Fruit fly (Drosophila melanogaster) whole organism, embryonic: Measurements from ENCODE around the gene BRWD3.

ENCODE experiments used
- ATbp ChIP-seq: fragments of 200-800 bp; sonication (Bioruptor generic); optimal IDR thresholded peaks from 2 replicates; lab custom pipeline; 2017; ENCODE audit warnings: missing biosample characterization, mild to moderate bottlenecking, missing genetic modification characterization, missing genetic modification reagents
- Atf-2 ChIP-seq: fragments of 200-800 bp; sonication (Bioruptor generic); optimal IDR thresholded peaks from 2 replicates; lab custom pipeline; 2016; ENCODE audit warnings: missing biosample characterization, missing genetic modification characterization
- BtbVII ChIP-seq: fragments of 200-800 bp; sonication (Bioruptor generic); optimal IDR thresholded peaks from 3 replicates; lab custom pipeline; 2017; ENCODE audit warnings: missing biosample characterization, mild to moderate bottlenecking, missing genetic modification characterization
- CG10147 ChIP-seq: fragments of 200-800 bp; sonication (Bioruptor generic); optimal IDR thresholded peaks from 2 replicates; lab custom pipeline; 2019; ENCODE audit warnings: missing biosample characterization, mild to moderate bottlenecking, missing genetic modification characterization, moderate library complexity
- CG10366 ChIP-seq: fragments of 200-800 bp; sonication (Bioruptor generic); IDR thresholded peaks from 2 replicates; pipeline ENCODE4 v1.3.6; 2022; ENCODE audit warnings: missing biosample characterization, missing genetic modification characterization
- CG10979 ChIP-seq: fragments of 200-800 bp; sonication (Bioruptor generic); optimal IDR thresholded peaks from 2 replicates; lab custom pipeline; 2018; ENCODE audit warnings: missing biosample characterization, mild to moderate bottlenecking, missing genetic modification characterization, moderate library complexity
- CG11093 ChIP-seq: fragments of 200-800 bp; sonication (Bioruptor generic); IDR thresholded peaks from 3 replicates; pipeline ENCODE4 v1.3.6; 2022; ENCODE audit warnings: missing biosample characterization, missing genetic modification characterization
- CG11247 ChIP-seq: fragments of 200-800 bp; sonication (Bioruptor generic); IDR thresholded peaks from 2 replicates; pipeline ENCODE4 v1.3.6; 2022; ENCODE audit warnings: missing biosample characterization, missing genetic modification characterization
- CG11695 ChIP-seq: fragments of 200-800 bp; sonication (Bioruptor generic); IDR thresholded peaks from 3 replicates; pipeline ENCODE4 v1.3.6; 2022; ENCODE audit warnings: missing biosample characterization, missing genetic modification characterization
- CG15696 ChIP-seq: fragments of 200-800 bp; sonication (Bioruptor generic); optimal IDR thresholded peaks from 2 replicates; lab custom pipeline; 2019; ENCODE audit warnings: missing biosample characterization, mild to moderate bottlenecking, missing genetic modification characterization, moderate library complexity
- CG2129 ChIP-seq: fragments of 200-800 bp; sonication (Bioruptor generic); IDR thresholded peaks from 2 replicates; pipeline ENCODE4 v1.3.6; 2022; ENCODE audit warnings: missing biosample characterization, missing genetic modification characterization; ENCODE audit not compliant: partially characterized antibody
- CG2889 ChIP-seq: fragments of 200-800 bp; sonication (Bioruptor generic); IDR thresholded peaks from 3 replicates; pipeline ENCODE4 v1.3.6; 2022; ENCODE audit warnings: missing biosample characterization, missing genetic modification characterization
- CG3163 ChIP-seq: fragments of 200-800 bp; sonication (Bioruptor generic); optimal IDR thresholded peaks from 3 replicates; lab custom pipeline; 2016; ENCODE audit warnings: missing biosample characterization, missing genetic modification characterization
- CG3838 ChIP-seq: fragments of 200-800 bp; sonication (Bioruptor generic); optimal IDR thresholded peaks from 3 replicates; lab custom pipeline; 2016; ENCODE audit warnings: missing biosample characterization, missing genetic modification characterization
- CG4282 ChIP-seq: fragments of 200-800 bp; sonication (Bioruptor generic); optimal IDR thresholded peaks from 2 replicates; lab custom pipeline; 2016; ENCODE audit warnings: missing biosample characterization, missing genetic modification characterization
- CG4404 ChIP-seq: fragments of 200-800 bp; sonication (Bioruptor generic); IDR thresholded peaks from 2 replicates; pipeline ENCODE4 v1.3.6; 2022; ENCODE audit warnings: missing biosample characterization, missing genetic modification characterization
- CG4820 ChIP-seq: fragments of 200-800 bp; sonication (Bioruptor generic); optimal IDR thresholded peaks from 3 replicates; lab custom pipeline; 2016; ENCODE audit warnings: missing biosample characterization, missing genetic modification characterization
- CG6254 ChIP-seq: fragments of 200-800 bp; sonication (Bioruptor generic); optimal IDR thresholded peaks from 3 replicates; lab custom pipeline; 2017; ENCODE audit warnings: mild to moderate bottlenecking, missing biosample characterization, missing genetic modification reagents, missing genetic modification characterization
- CG7271 ChIP-seq: fragments of 200-800 bp; sonication (Bioruptor generic); optimal IDR thresholded peaks from 2 replicates; lab custom pipeline; 2018; ENCODE audit warnings: missing biosample characterization, mild to moderate bottlenecking, missing genetic modification characterization, moderate library complexity
- CG7372 ChIP-seq: fragments of 200-800 bp; sonication (Bioruptor generic); IDR thresholded peaks from 2 replicates; pipeline ENCODE4 v1.3.6; 2022; ENCODE audit warnings: missing biosample characterization, missing genetic modification characterization
- Chrac-16 ChIP-seq: fragments of 200-800 bp; sonication (Bioruptor generic); optimal IDR thresholded peaks from 3 replicates; lab custom pipeline; 2016; ENCODE audit warnings: missing biosample characterization, missing genetic modification characterization
- CkIIα-i1 ChIP-seq: fragments of 200-800 bp; sonication (Bioruptor generic); IDR thresholded peaks from 2 replicates; pipeline ENCODE4 v1.3.6; 2022; ENCODE audit warnings: missing biosample characterization, missing genetic modification characterization
- Dip3 ChIP-seq: fragments of 200-800 bp; sonication (Bioruptor generic); optimal IDR thresholded peaks from 3 replicates; lab custom pipeline; 2016; ENCODE audit warnings: missing biosample characterization, missing genetic modification characterization
- Elba2 ChIP-seq: fragments of 200-800 bp; sonication (Bioruptor generic); optimal IDR thresholded peaks from 3 replicates; lab custom pipeline; 2016; ENCODE audit warnings: missing biosample characterization, missing genetic modification characterization
- Fer3 ChIP-seq: fragments of 200-800 bp; sonication (Bioruptor generic); optimal IDR thresholded peaks from 2 replicates; lab custom pipeline; 2018; ENCODE audit warnings: missing biosample characterization, mild to moderate bottlenecking, missing genetic modification characterization, moderate library complexity
- H2.0 ChIP-seq: fragments of 200-800 bp; sonication (Bioruptor generic); IDR thresholded peaks from 2 replicates; pipeline ENCODE4 v1.3.6; 2022; ENCODE audit warnings: missing biosample characterization, missing genetic modification characterization
- HLH4C ChIP-seq: fragments of 200-800 bp; sonication (Bioruptor generic); IDR thresholded peaks from 3 replicates; pipeline ENCODE4 v1.3.6; 2022; ENCODE audit warnings: missing biosample characterization, missing genetic modification characterization; ENCODE audit not compliant: partially characterized antibody
- Lim3 ChIP-seq: fragments of 200-800 bp; sonication (Bioruptor generic); IDR thresholded peaks from 2 replicates; pipeline ENCODE4 v1.3.6; 2022; ENCODE audit warnings: missing biosample characterization, missing genetic modification characterization
- NfI ChIP-seq: fragments of 200-800 bp; sonication (Bioruptor generic); optimal IDR thresholded peaks from 3 replicates; lab custom pipeline; 2018; ENCODE audit warnings: missing biosample characterization, mild to moderate bottlenecking, missing genetic modification characterization, moderate library complexity
- Ptx1 ChIP-seq: fragments of 200-800 bp; sonication (Bioruptor generic); IDR thresholded peaks from 2 replicates; pipeline ENCODE4 v1.3.6; 2022; ENCODE audit warnings: missing biosample characterization, missing genetic modification characterization
- Six4 ChIP-seq: fragments of 200-800 bp; sonication (Bioruptor generic); optimal IDR thresholded peaks from 2 replicates; lab custom pipeline; 2016; ENCODE audit warnings: missing biosample characterization, missing genetic modification characterization
- Taf1 ChIP-seq: fragments of 200-800 bp; sonication (Bioruptor generic); IDR thresholded peaks from 2 replicates; pipeline ENCODE4 v1.3.6; 2022; ENCODE audit warnings: missing biosample characterization, missing genetic modification characterization
- bbx ChIP-seq: fragments of 200-800 bp; sonication (Bioruptor generic); IDR thresholded peaks from 2 replicates; pipeline ENCODE4 v1.3.6; 2022; ENCODE audit warnings: missing biosample characterization, missing genetic modification characterization; ENCODE audit not compliant: partially characterized antibody
- br ChIP-seq: fragments of >200 bp; optimal IDR thresholded peaks from 2 replicates; lab custom pipeline; 2017
- btn ChIP-seq: fragments of 200-800 bp; sonication (Bioruptor generic); optimal IDR thresholded peaks from 2 replicates; lab custom pipeline; 2016; ENCODE audit warnings: missing biosample characterization, missing genetic modification characterization
- corto ChIP-seq: fragments of 200-800 bp; sonication (Bioruptor generic); optimal IDR thresholded peaks from 2 replicates; lab custom pipeline; 2016; ENCODE audit warnings: missing biosample characterization, mild to moderate bottlenecking, missing genetic modification characterization, moderate library complexity
- crp ChIP-seq, 2 experiments: fragments of 200-800 bp; sonication (Bioruptor generic); optimal IDR thresholded peaks; 2 replicates in 1 of 2; 3 replicates in 1 of 2; lab custom pipeline; 2017; ENCODE audit warnings: missing biosample characterization in 2 of 2, missing genetic modification characterization in 2 of 2, mild to moderate bottlenecking in 1 of 2, moderate library complexity in 1 of 2
- ems ChIP-seq: fragments of 200-800 bp; sonication (Bioruptor generic); optimal IDR thresholded peaks from 3 replicates; lab custom pipeline; 2016; ENCODE audit warnings: missing biosample characterization, missing genetic modification characterization
- gem ChIP-seq: fragments of 200-800 bp; sonication (Bioruptor generic); optimal IDR thresholded peaks from 2 replicates; lab custom pipeline; 2019; ENCODE audit warnings: missing biosample characterization, mild to moderate bottlenecking, missing genetic modification characterization, moderate library complexity
- ham ChIP-seq: fragments of 200-800 bp; sonication (Bioruptor generic); IDR thresholded peaks from 2 replicates; pipeline ENCODE4 v1.3.6; 2022; ENCODE audit warnings: missing biosample characterization, missing genetic modification characterization
- jing ChIP-seq: fragments of 200-800 bp; sonication (Bioruptor generic); optimal IDR thresholded peaks from 2 replicates; lab custom pipeline; 2018; ENCODE audit warnings: missing biosample characterization, mild to moderate bottlenecking, missing genetic modification characterization
- ken ChIP-seq: fragments of 200-800 bp; sonication (Bioruptor generic); IDR thresholded peaks from 3 replicates; pipeline ENCODE4 v1.3.6; 2022; ENCODE audit warnings: missing biosample characterization, missing genetic modification characterization
- nerfin-1 ChIP-seq: fragments of 200-800 bp; sonication (Bioruptor generic); optimal IDR thresholded peaks from 3 replicates; lab custom pipeline; 2019; ENCODE audit warnings: missing biosample characterization, mild to moderate bottlenecking, missing genetic modification characterization, moderate library complexity
- nom ChIP-seq: fragments of 200-800 bp; sonication (Bioruptor generic); optimal IDR thresholded peaks from 2 replicates; lab custom pipeline; 2017; ENCODE audit warnings: missing biosample characterization, missing genetic modification characterization, mild to moderate bottlenecking, moderate library complexity, missing genetic modification reagents
- otp ChIP-seq: fragments of 200-800 bp; sonication (Bioruptor generic); IDR thresholded peaks from 3 replicates; pipeline ENCODE4, ENCODE4 v1.3.6; 2022; ENCODE audit warnings: missing biosample characterization, missing genetic modification characterization
- p53 ChIP-seq: fragments of 200-800 bp; sonication (Bioruptor generic); optimal IDR thresholded peaks from 2 replicates; lab custom pipeline; 2016; ENCODE audit warnings: missing biosample characterization, missing genetic modification characterization
- sob ChIP-seq: fragments of 200-800 bp; sonication (Bioruptor generic); IDR thresholded peaks from 2 replicates; pipeline ENCODE4 v1.3.6; 2022; ENCODE audit warnings: missing biosample characterization, missing genetic modification characterization
- stwl ChIP-seq: fragments of 200-800 bp; sonication (Bioruptor generic); optimal IDR thresholded peaks from 3 replicates; lab custom pipeline; 2018; ENCODE audit warnings: missing biosample characterization, mild to moderate bottlenecking, missing genetic modification characterization, moderate library complexity
- z ChIP-seq: fragments of 200-800 bp; sonication (Bioruptor generic); IDR thresholded peaks from 3 replicates; pipeline ENCODE4 v1.3.6; 2022; ENCODE audit warnings: missing biosample characterization, missing genetic modification characterization

BRWD3 gene

dm6 chr3R:24295556-24296465, 23.0 kb upstream of the BRWD3 start (continued):
- TF ChIP-seq NfI (GFP tag; lab: Kevin White, UChicago) = peak; percentile 83
- TF ChIP-seq Six4 (GFP tag; lab: Kevin White, UChicago) = peak; percentile 71
- peak; percentile 88 for TF ChIP-seq CG15696 (tag; lab: Kevin White, UChicago)
- TF ChIP-seq jing (GFP tag; lab: Kevin White, UChicago) = peak; percentile 45
- 0 out of 2 replicates have a peak, but pooled peaks have one; percentile 30 for TF ChIP-seq CkIIα-i1
- TF ChIP-seq HLH4C (GFP tag; lab: Robert Waterston, UW) = no peak
- peak; percentile 87 for TF ChIP-seq H2.0 (GFP tag; lab: Robert Waterston, UW)
- TF ChIP-seq CG11093 (GFP tag; lab: Robert Waterston, UW) = peak; percentile 69; the same call in 2 of the 3 replicates
- TF ChIP-seq nerfin-1 (tag; lab: Kevin White, UChicago) = peak; percentile 46
- TF ChIP-seq CG4820 (GFP tag; lab: Kevin White, UChicago) = peak; percentile 77
- peak; percentile 97 for TF ChIP-seq corto
- peak; percentile 84 for TF ChIP-seq CG4404 (GFP tag; lab: Robert Waterston, UW)
- TF ChIP-seq nom (GFP tag; lab: Kevin White, UChicago) = peak; percentile 91
- peak; percentile 34 for TF ChIP-seq CG3163 (GFP tag; lab: Kevin White, UChicago)
- peak; percentile 41 for TF ChIP-seq CG10979 (tag; lab: Kevin White, UChicago)
- TF ChIP-seq CG4282 (GFP tag; lab: Kevin White, UChicago) = no peak
- TF ChIP-seq CG10147 (GFP tag; lab: Kevin White, UChicago) = peak; percentile 49
- peak; percentile 78 for TF ChIP-seq Fer3 (tag; lab: Kevin White, UChicago)
- TF ChIP-seq CG7271 = no peak
- peak; percentile 78; the same call in 2 of the 3 replicates for TF ChIP-seq otp
- TF ChIP-seq CG6254 (GFP tag; lab: Kevin White, UChicago) = no peak
- TF ChIP-seq CG2129 = no peak
- TF ChIP-seq p53 (GFP tag; lab: Kevin White, UChicago) = no peak
- peak in 1 of 2 experiments; percentile 7 for TF ChIP-seq crp (GFP tag; optimal IDR thresholded peaks at IDR 0.05; lab: Kevin White, UChicago)
- TF ChIP-seq CG7372 (GFP tag; lab: Robert Waterston, UW) = peak; percentile 77
- no peak for TF ChIP-seq bbx (GFP tag; lab: Robert Waterston, UW)
- peak; percentile 49; the same call in 1 of the 3 replicates for TF ChIP-seq z (GFP tag; lab: Robert Waterston, UW)
- TF ChIP-seq Atf-2 = peak; percentile 73
- peak; percentile 82 for TF ChIP-seq Taf1 (GFP tag; lab: Robert Waterston, UW)
- TF ChIP-seq Elba2 (GFP tag; lab: Kevin White, UChicago) = no peak
- peak; percentile 75 for TF ChIP-seq CG11247
- peak; percentile 53 for TF ChIP-seq ems (GFP tag; lab: Kevin White, UChicago)
- no peak for TF ChIP-seq br (lab: Kevin White, UChicago)
- peak; percentile 80 for TF ChIP-seq sob (GFP tag; lab: Robert Waterston, UW)
- peak; percentile 17 for TF ChIP-seq stwl (tag; lab: Kevin White, UChicago)
- TF ChIP-seq Dip3 (GFP tag; lab: Kevin White, UChicago) = peak; percentile 80
- peak; percentile 78 for TF ChIP-seq CG2889 (GFP tag; lab: Robert Waterston, UW)
- peak; percentile 85 for TF ChIP-seq Ptx1 (GFP tag; lab: Robert Waterston, UW)
- peak; percentile 87 for TF ChIP-seq gem
- TF ChIP-seq Lim3 (GFP tag; lab: Robert Waterston, UW) = no peak
- no peak for TF ChIP-seq ham (GFP tag; lab: Robert Waterston, UW)
- TF ChIP-seq Chrac-16 (GFP tag; lab: Kevin White, UChicago) = peak; percentile 82
- TF ChIP-seq btn = no peak
- peak; percentile 72; the same call in 2 of the 3 replicates for TF ChIP-seq ken (GFP tag; lab: Robert Waterston, UW)
- no peak for TF ChIP-seq CG3838 (GFP tag; lab: Kevin White, UChicago)
- peak; percentile 69 for TF ChIP-seq BtbVII
- TF ChIP-seq CG10366 = peak; percentile 75
- TF ChIP-seq CG11695 (GFP tag; lab: Robert Waterston, UW) = peak; percentile 81; the same call in 2 of the 3 replicates
- TF ChIP-seq ATbp (GFP tag; lab: Kevin White, UChicago) = peak; percentile 65
